Worm (Caenorhabditis elegans) whole organism, mixed stage, embryonic: ENCODE measurements around the gene nsy-1.

ENCODE experiments used
- elt-1 ChIP-seq: sonication (generic microtip); optimal IDR thresholded peaks from 2 replicates; lab custom pipeline; 2017; ENCODE audit warnings: missing genetic modification characterization, mild to moderate bottlenecking, missing compliant biosample characterization, antibody characterized with exemption, moderate library complexity, borderline replicate concordance; ENCODE audit not compliant: insufficient read depth
- lsy-2 ChIP-seq: fragments of 150-350 bp; optimal IDR thresholded peaks from 2 replicates; lab custom pipeline; 2014; ENCODE audit warnings: missing biosample characterization, missing genetic modification characterization
- mep-1 ChIP-seq: fragments of 150-350 bp; optimal IDR thresholded peaks from 2 replicates; lab custom pipeline; 2017; ENCODE audit warnings: missing biosample characterization, missing genetic modification reagents, missing genetic modification characterization, inconsistent platforms
- mls-2 ChIP-seq: sonication (generic microtip); optimal IDR thresholded peaks from 2 replicates; lab custom pipeline; 2016; ENCODE audit warnings: mild to moderate bottlenecking, missing genetic modification characterization, moderate library complexity, missing compliant biosample characterization
- nhr-237 ChIP-seq: fragments of 150-350 bp; optimal IDR thresholded peaks from 2 replicates; lab custom pipeline; 2014; ENCODE audit warnings: missing biosample characterization, missing genetic modification characterization
- nhr-28 ChIP-seq: fragments of 150-350 bp; optimal IDR thresholded peaks from 2 replicates; lab custom pipeline; 2014; ENCODE audit warnings: missing biosample characterization, missing genetic modification characterization
- nhr-76 ChIP-seq: sonication (generic microtip); optimal IDR thresholded peaks from 2 replicates; lab custom pipeline; 2017; ENCODE audit warnings: missing biosample characterization, missing genetic modification characterization
- sem-2 ChIP-seq: fragments of 200-800 bp; sonication (Bioruptor generic); optimal IDR thresholded peaks from 2 replicates; lab custom pipeline; 2018; ENCODE audit warnings: mild to moderate bottlenecking, missing genetic modification characterization, missing compliant biosample characterization
- sptf-1 ChIP-seq: sonication (generic microtip); optimal IDR thresholded peaks from 2 replicates; lab custom pipeline; 2017; ENCODE audit warnings: mild to moderate bottlenecking, missing genetic modification characterization, moderate library complexity, missing compliant biosample characterization
- unc-62 ChIP-seq: fragments of 150-350 bp; optimal IDR thresholded peaks from 2 replicates; lab custom pipeline; 2014; ENCODE audit warnings: missing biosample characterization, missing genetic modification reagents, missing genetic modification characterization

ce11 chrII:5027952-5028351 lies 5.4 kb downstream of the nsy-1 start:
- no peak for TF ChIP-seq nhr-76 (tag; lab: Kevin White, UChicago)
- no peak for TF ChIP-seq nhr-237 (tag; lab: Kevin White, UChicago)
- TF ChIP-seq lsy-2 (tag; lab: Kevin White, UChicago): no peak
- no peak for TF ChIP-seq mls-2 (tag; lab: Kevin White, UChicago)
- TF ChIP-seq sptf-1 (tag; lab: Kevin White, UChicago): no peak
- TF ChIP-seq unc-62 (GFP tag; lab: Kevin White, UChicago): no peak
- no peak for TF ChIP-seq nhr-28
- TF ChIP-seq mep-1 (tag; lab: Kevin White, UChicago): no peak
- TF ChIP-seq sem-2 (GFP tag; lab: Kevin White, UChicago): no peak
- TF ChIP-seq elt-1 (tag; lab: Kevin White, UChicago): no peak
